Fruit fly (Drosophila melanogaster) whole organism, embryonic: Measurements from ENCODE around the gene CG32271.
A peak's percentile ranks its signal among the peaks of the same experiment; 100 is the strongest.

Experiments used
- CG10267 ChIP-seq: fragments of 200-800 bp; sonication (Bioruptor generic); optimal IDR thresholded peaks from 2 replicates; lab custom pipeline; 2018; ENCODE audit warnings: missing biosample characterization, mild to moderate bottlenecking, missing genetic modification characterization, moderate library complexity
- CG10565 ChIP-seq: fragments of 200-800 bp; sonication (Bioruptor generic); optimal IDR thresholded peaks from 3 replicates; lab custom pipeline; 2016; ENCODE audit warnings: missing biosample characterization, mild to moderate bottlenecking, missing genetic modification characterization
- CG12104 ChIP-seq: fragments of 200-800 bp; sonication (Bioruptor generic); optimal IDR thresholded peaks from 3 replicates; lab custom pipeline; 2016; ENCODE audit warnings: missing biosample characterization, missing genetic modification characterization
- CG13296 ChIP-seq: fragments of 200-800 bp; sonication (Bioruptor generic); optimal IDR thresholded peaks from 3 replicates; lab custom pipeline; 2018; ENCODE audit warnings: missing biosample characterization, mild to moderate bottlenecking, missing genetic modification characterization
- CG13624 ChIP-seq: fragments of 200-800 bp; sonication (Bioruptor generic); optimal IDR thresholded peaks from 2 replicates; lab custom pipeline; 2016; ENCODE audit warnings: missing biosample characterization, missing genetic modification characterization
- CG14014 ChIP-seq: fragments of 200-800 bp; sonication (Bioruptor generic); IDR thresholded peaks from 2 replicates; pipeline ENCODE4 v1.3.6; 2022; ENCODE audit warnings: missing biosample characterization, missing genetic modification characterization
- CG15514 ChIP-seq: fragments of 200-800 bp; sonication (Bioruptor generic); optimal IDR thresholded peaks from 3 replicates; lab custom pipeline; 2017; ENCODE audit warnings: missing biosample characterization, missing genetic modification characterization, mild to moderate bottlenecking, moderate library complexity, missing genetic modification reagents
- CG1647 ChIP-seq: fragments of 200-800 bp; sonication (Bioruptor generic); optimal IDR thresholded peaks from 3 replicates; lab custom pipeline; 2016; ENCODE audit warnings: missing biosample characterization, missing genetic modification characterization
- CG17912 ChIP-seq: fragments of 200-800 bp; sonication (Bioruptor generic); optimal IDR thresholded peaks from 2 replicates; lab custom pipeline; 2018; ENCODE audit warnings: missing biosample characterization, mild to moderate bottlenecking, missing genetic modification characterization
- CG18262 ChIP-seq: fragments of 200-800 bp; optimal IDR thresholded peaks from 3 replicates; lab custom pipeline; 2019; ENCODE audit warnings: missing biosample characterization, mild to moderate bottlenecking, missing genetic modification characterization, moderate library complexity
- CG30431 ChIP-seq: fragments of 200-800 bp; sonication (Bioruptor generic); optimal IDR thresholded peaks from 2 replicates; lab custom pipeline; 2017; ENCODE audit warnings: missing biosample characterization, missing genetic modification characterization
- CG31388 ChIP-seq: fragments of 200-800 bp; sonication (Bioruptor generic); optimal IDR thresholded peaks from 2 replicates; lab custom pipeline; 2016; ENCODE audit warnings: missing biosample characterization, missing genetic modification characterization
- CG31441 ChIP-seq: fragments of 200-800 bp; sonication (Bioruptor generic); IDR thresholded peaks from 2 replicates; pipeline ENCODE4 v1.3.6; 2022; ENCODE audit warnings: missing biosample characterization, missing genetic modification characterization
- CG32772 ChIP-seq: fragments of 200-800 bp; sonication (Bioruptor generic); IDR thresholded peaks from 2 replicates; pipeline ENCODE4 v1.3.6; 2022; ENCODE audit warnings: missing biosample characterization, missing genetic modification characterization
- CG33213 ChIP-seq: fragments of 200-800 bp; sonication (Bioruptor generic); optimal IDR thresholded peaks from 3 replicates; lab custom pipeline; 2016; ENCODE audit warnings: missing biosample characterization, missing genetic modification characterization
- CG34224 ChIP-seq: fragments of 200-800 bp; sonication (Bioruptor generic); IDR thresholded peaks from 3 replicates; pipeline ENCODE4 v1.3.6; 2022; ENCODE audit warnings: missing biosample characterization, missing genetic modification characterization; ENCODE audit not compliant: partially characterized antibody
- CG4617 ChIP-seq: fragments of 200-800 bp; sonication (Bioruptor generic); optimal IDR thresholded peaks from 3 replicates; lab custom pipeline; 2016; ENCODE audit warnings: missing biosample characterization, missing genetic modification characterization, borderline replicate concordance
- CG5245 ChIP-seq: fragments of 200-800 bp; sonication (Bioruptor generic); optimal IDR thresholded peaks from 3 replicates; lab custom pipeline; 2016; ENCODE audit warnings: missing biosample characterization, missing genetic modification characterization
- CG6689 ChIP-seq: fragments of 200-800 bp; sonication (Bioruptor generic); IDR thresholded peaks from 2 replicates; pipeline ENCODE4 v1.3.6; 2022; ENCODE audit warnings: missing biosample characterization, missing genetic modification characterization
- CG6765 ChIP-seq: fragments of 200-800 bp; sonication (Bioruptor generic); optimal IDR thresholded peaks from 3 replicates; lab custom pipeline; 2017; ENCODE audit warnings: missing biosample characterization, mild to moderate bottlenecking, missing genetic modification characterization
- CG7372 ChIP-seq: fragments of 200-800 bp; sonication (Bioruptor generic); IDR thresholded peaks from 2 replicates; pipeline ENCODE4 v1.3.6; 2022; ENCODE audit warnings: missing biosample characterization, missing genetic modification characterization
- CG8089 ChIP-seq: fragments of 200-800 bp; sonication (Bioruptor generic); optimal IDR thresholded peaks from 3 replicates; lab custom pipeline; 2016; ENCODE audit warnings: missing biosample characterization, missing genetic modification characterization
- CG8924 ChIP-seq: fragments of 200-800 bp; optimal IDR thresholded peaks from 3 replicates; lab custom pipeline; 2019; ENCODE audit warnings: missing biosample characterization, mild to moderate bottlenecking, missing genetic modification characterization, moderate library complexity
- CoRest ChIP-seq: fragments of 200-800 bp; sonication (Bioruptor generic); optimal IDR thresholded peaks from 3 replicates; lab custom pipeline; 2018; ENCODE audit warnings: missing biosample characterization, mild to moderate bottlenecking, missing genetic modification characterization, moderate library complexity
- Deaf1 ChIP-seq: fragments of 200-800 bp; optimal IDR thresholded peaks from 3 replicates; lab custom pipeline; 2019; ENCODE audit warnings: missing biosample characterization, mild to moderate bottlenecking, missing genetic modification characterization, moderate library complexity
- E2f1 ChIP-seq: fragments of 200-800 bp; sonication (Bioruptor generic); IDR thresholded peaks from 2 replicates; pipeline ENCODE4 v1.3.6; 2022; ENCODE audit warnings: missing biosample characterization, missing genetic modification characterization
- H15 ChIP-seq: fragments of 200-800 bp; sonication (Bioruptor generic); IDR thresholded peaks from 3 replicates; pipeline ENCODE4 v1.3.6; 2022; ENCODE audit warnings: missing biosample characterization, missing genetic modification characterization
- Max ChIP-seq: fragments of 200-800 bp; sonication (Bioruptor generic); optimal IDR thresholded peaks from 2 replicates; lab custom pipeline; 2016; ENCODE audit warnings: missing biosample characterization, mild to moderate bottlenecking, missing genetic modification characterization
- Rfx ChIP-seq: fragments of 200-800 bp; sonication (Bioruptor generic); IDR thresholded peaks from 2 replicates; pipeline ENCODE4 v1.3.6; 2022; ENCODE audit warnings: missing biosample characterization, missing genetic modification characterization
- Sry-β ChIP-seq: fragments of 200-800 bp; sonication (Bioruptor generic); optimal IDR thresholded peaks from 2 replicates; lab custom pipeline; 2018; ENCODE audit warnings: missing biosample characterization, mild to moderate bottlenecking, missing genetic modification characterization, moderate library complexity
- Ssrp ChIP-seq: fragments of 200-800 bp; sonication (Bioruptor generic); optimal IDR thresholded peaks from 2 replicates; lab custom pipeline; 2018; ENCODE audit warnings: missing biosample characterization, mild to moderate bottlenecking, missing genetic modification characterization, moderate library complexity
- Usf ChIP-seq: fragments of 200-800 bp; sonication (Bioruptor generic); optimal IDR thresholded peaks from 2 replicates; lab custom pipeline; 2017; ENCODE audit warnings: missing genotype, missing biosample characterization, missing genetic modification characterization
- Xbp1 ChIP-seq: fragments of 200-800 bp; sonication (Bioruptor generic); optimal IDR thresholded peaks from 3 replicates; lab custom pipeline; 2016; ENCODE audit warnings: missing biosample characterization, mild to moderate bottlenecking, missing genetic modification characterization
- cad ChIP-seq: fragments of >200 bp; optimal IDR thresholded peaks from 2 replicates; lab custom pipeline; 2017; ENCODE audit warnings: missing biosample characterization, missing genetic modification characterization
- chinmo ChIP-seq: fragments of 200-800 bp; sonication (Bioruptor generic); IDR thresholded peaks from 4 replicates; pipeline ENCODE4 v1.3.6; 2022; ENCODE audit warnings: missing biosample characterization, missing genetic modification characterization; ENCODE audit not compliant: partially characterized antibody
- crc ChIP-seq: fragments of 200-800 bp; sonication (Bioruptor generic); optimal IDR thresholded peaks from 2 replicates; lab custom pipeline; 2016; ENCODE audit warnings: missing biosample characterization, missing genetic modification characterization
- crp ChIP-seq, 2 experiments: fragments of 200-800 bp; sonication (Bioruptor generic); optimal IDR thresholded peaks; 2 replicates in 1 of 2; 3 replicates in 1 of 2; lab custom pipeline; 2017; ENCODE audit warnings: missing biosample characterization in 2 of 2, missing genetic modification characterization in 2 of 2, mild to moderate bottlenecking in 1 of 2, moderate library complexity in 1 of 2
- emc ChIP-seq: fragments of 200-800 bp; sonication (Bioruptor generic); optimal IDR thresholded peaks from 2 replicates; lab custom pipeline; 2016; ENCODE audit warnings: missing biosample characterization, missing genetic modification characterization
- ewg ChIP-seq: fragments of 200-800 bp; sonication (Bioruptor generic); optimal IDR thresholded peaks from 3 replicates; lab custom pipeline; 2017; ENCODE audit warnings: mild to moderate bottlenecking, missing biosample characterization, missing genetic modification reagents, missing genetic modification characterization
- fd64A ChIP-seq: fragments of 200-800 bp; sonication (Bioruptor generic); optimal IDR thresholded peaks from 3 replicates; lab custom pipeline; 2018; ENCODE audit warnings: missing biosample characterization, mild to moderate bottlenecking, missing genetic modification characterization
- grn ChIP-seq: fragments of 200-800 bp; sonication (Bioruptor generic); optimal IDR thresholded peaks from 3 replicates; lab custom pipeline; 2017; ENCODE audit warnings: missing biosample characterization, missing genetic modification characterization
- hb ChIP-seq: fragments of 200-800 bp; sonication (Bioruptor generic); IDR thresholded peaks from 3 replicates; pipeline ENCODE4 v1.3.6; 2022; ENCODE audit warnings: missing biosample characterization, missing genetic modification characterization; ENCODE audit not compliant: partially characterized antibody
- her ChIP-seq: fragments of 200-800 bp; sonication (Bioruptor generic); optimal IDR thresholded peaks from 2 replicates; lab custom pipeline; 2016; ENCODE audit warnings: missing biosample characterization, missing genetic modification characterization
- kni ChIP-seq: fragments of 200-800 bp; sonication (Bioruptor generic); optimal IDR thresholded peaks from 3 replicates; lab custom pipeline; 2017; ENCODE audit warnings: mild to moderate bottlenecking, missing biosample characterization, missing genetic modification reagents, missing genetic modification characterization
- pita ChIP-seq: fragments of 200-800 bp; sonication (Bioruptor generic); optimal IDR thresholded peaks from 2 replicates; lab custom pipeline; 2017; ENCODE audit warnings: missing biosample characterization, mild to moderate bottlenecking, missing genetic modification characterization
- repo ChIP-seq: fragments of 200-800 bp; sonication (Bioruptor generic); optimal IDR thresholded peaks from 2 replicates; lab custom pipeline; 2016; ENCODE audit warnings: missing biosample characterization, missing genetic modification characterization
- rib ChIP-seq: fragments of 200-800 bp; sonication (Bioruptor generic); IDR thresholded peaks from 2 replicates; pipeline ENCODE4 v1.3.6; 2022; ENCODE audit warnings: missing biosample characterization, missing genetic modification characterization
- seq ChIP-seq: fragments of 200-800 bp; sonication (Bioruptor generic); IDR thresholded peaks from 2 replicates; pipeline ENCODE4 v1.3.6; 2022; ENCODE audit warnings: missing biosample characterization, missing genetic modification characterization
- so ChIP-seq: fragments of 200-800 bp; sonication (Bioruptor generic); IDR thresholded peaks from 3 replicates; pipeline ENCODE4 v1.3.6; 2022; ENCODE audit warnings: missing biosample characterization, missing genetic modification characterization
- toy ChIP-seq: fragments of 200-800 bp; sonication (Bioruptor generic); IDR thresholded peaks from 2 replicates; pipeline ENCODE4 v1.3.6; 2022; ENCODE audit warnings: missing biosample characterization, missing genetic modification characterization
- trem ChIP-seq: fragments of 200-800 bp; optimal IDR thresholded peaks from 3 replicates; lab custom pipeline; 2019; ENCODE audit warnings: missing biosample characterization, mild to moderate bottlenecking, missing genetic modification characterization, moderate library complexity

The CG32271 gene

DNA sequence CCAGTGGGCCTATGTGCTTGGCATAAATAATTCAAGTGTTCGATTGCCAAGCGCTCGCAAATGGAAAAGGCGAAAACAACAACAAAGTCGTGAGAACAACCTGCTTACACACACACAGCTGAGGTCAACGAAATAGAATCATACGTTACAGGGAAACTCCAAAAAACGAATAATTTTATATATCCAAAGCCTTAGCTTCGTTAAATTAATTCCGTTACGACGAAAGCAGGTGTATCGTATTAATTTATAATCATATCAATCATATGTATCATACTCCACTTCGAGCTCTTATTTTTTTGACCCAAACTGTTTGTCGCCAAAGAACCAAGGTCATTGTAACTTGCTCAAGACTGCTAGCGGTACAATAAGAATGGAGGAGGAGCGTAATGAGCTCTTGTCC is 23.5 kb downstream of the CG32271 start (continued):
- TF ChIP-seq CG8924 (tag; lab: Kevin White, UChicago) (peak; percentile 84), E2f1 (GFP tag; lab: Robert Waterston, UW) (peak; percentile 91), CG32772 (GFP tag; lab: Robert Waterston, UW) (peak; percentile 87), CG12104 (GFP tag; lab: Kevin White, UChicago) (peak; percentile 70), Ssrp (peak; percentile 75), CG33213 (peak; percentile 80), Usf (peak; percentile 45), emc (no peak), Rfx (GFP tag; lab: Robert Waterston, UW) (peak; percentile 94), toy (GFP tag; lab: Robert Waterston, UW) (peak; percentile 67; the same call in 1 of the 2 replicates), Max (GFP tag; lab: Kevin White, UChicago) (peak; percentile 85), rib (0 out of 2 replicates have a peak, but pooled peaks have one; percentile 40), CG18262 (tag; lab: Kevin White, UChicago) (peak; percentile 89), cad (GFP tag; lab: Kevin White, UChicago) (no peak), CG31388 (GFP tag; lab: Kevin White, UChicago) (peak; percentile 44), CG15514 (GFP tag; lab: Kevin White, UChicago) (peak; percentile 82), CoRest (tag; lab: Kevin White, UChicago) (no peak), CG34224 (GFP tag; lab: Robert Waterston, UW) (no peak), trem (tag; lab: Kevin White, UChicago) (peak; percentile 87), kni (GFP tag; lab: Kevin White, UChicago) (peak; percentile 8), ewg (GFP tag; lab: Kevin White, UChicago) (peak; percentile 59), grn (GFP tag; lab: Kevin White, UChicago) (no peak), CG10565 (GFP tag; lab: Kevin White, UChicago) (peak; percentile 70), CG17912 (no peak), CG6689 (GFP tag; lab: Robert Waterston, UW) (peak; percentile 91), chinmo (no peak), hb (GFP tag; lab: Robert Waterston, UW) (no peak), so (GFP tag; lab: Robert Waterston, UW) (peak; percentile 70; the same call in 2 of the 3 replicates), CG1647 (GFP tag; lab: Kevin White, UChicago) (peak; percentile 61), CG10267 (tag; lab: Kevin White, UChicago) (peak; percentile 83), crc (peak; percentile 78), CG30431 (GFP tag; lab: Kevin White, UChicago) (peak; percentile 76), Deaf1 (tag; lab: Kevin White, UChicago) (no peak), CG7372 (GFP tag; lab: Robert Waterston, UW) (peak; percentile 81), CG5245 (GFP tag; lab: Kevin White, UChicago) (peak; percentile 84), fd64A (peak; percentile 57), H15 (peak; percentile 89), her (GFP tag; lab: Kevin White, UChicago) (peak; percentile 76), CG8089 (GFP tag; lab: Kevin White, UChicago) (peak; percentile 61), CG6765 (GFP tag; lab: Kevin White, UChicago) (peak; percentile 84), CG4617 (no peak), CG14014 (peak; percentile 89), CG13624 (GFP tag; lab: Kevin White, UChicago) (peak; percentile 78), repo (peak; percentile 80), Sry-β (GFP tag; lab: Kevin White, UChicago) (no peak), Xbp1 (peak; percentile 85), pita (no peak), CG31441 (no peak), crp (GFP tag; optimal IDR thresholded peaks at IDR 0.05; lab: Kevin White, UChicago) (peak in 1 of 2 experiments; percentile 2), CG13296 (peak; percentile 91), seq (GFP tag; lab: Robert Waterston, UW) (peak; percentile 82)
